Worm (Caenorhabditis elegans): ENCODE results near the gene T24H10.5.

The T24H10.5 gene

DNA sequence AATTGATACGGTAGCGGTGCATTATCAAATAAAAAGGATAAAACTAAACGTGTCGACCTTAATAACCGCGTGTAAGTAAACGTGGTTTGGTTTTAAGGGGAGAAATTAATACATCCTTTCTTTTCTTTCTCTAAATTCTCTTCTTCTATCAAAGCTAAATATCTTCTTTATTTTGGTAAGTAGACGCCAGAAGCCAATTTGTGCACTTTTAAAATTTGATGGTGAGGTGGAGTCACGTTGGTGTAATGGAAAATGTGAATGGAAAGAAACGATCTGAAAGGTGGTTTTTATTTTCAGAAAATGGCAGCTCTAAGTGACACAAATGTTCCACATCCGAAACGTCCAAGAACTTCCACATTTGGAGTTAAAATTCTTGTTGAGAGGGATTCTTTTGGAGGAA is at the start of gene T24H10.5:
TSS of gene T24H10.5 (plus strand) at position 301 of the 400 bp plus-strand sequence.
- TF ChIP-seq unc-86 (tag; optimal IDR thresholded peaks at IDR 0.05): no peak
- no peak for TF ChIP-seq efl-1 (optimal IDR thresholded peaks at IDR 0.05)
- peak in 1 of 2 experiments; percentile 48 for TF ChIP-seq efl-1 (GFP tag; optimal IDR thresholded peaks at IDR 0.05 in 1 of 2)
- no peak for TF ChIP-seq pag-3 (tag; optimal IDR thresholded peaks at IDR 0.05; ENCODE audit: borderline replicate concordance, insufficient read depth)
- TF ChIP-seq mdl-1 (tag; optimal IDR thresholded peaks at IDR 0.05): no peak
- TF ChIP-seq F16B12.6 (tag; optimal IDR thresholded peaks at IDR 0.05): no peak
- TF ChIP-seq irx-1 (tag; optimal IDR thresholded peaks at IDR 0.05): no peak

DNA sequence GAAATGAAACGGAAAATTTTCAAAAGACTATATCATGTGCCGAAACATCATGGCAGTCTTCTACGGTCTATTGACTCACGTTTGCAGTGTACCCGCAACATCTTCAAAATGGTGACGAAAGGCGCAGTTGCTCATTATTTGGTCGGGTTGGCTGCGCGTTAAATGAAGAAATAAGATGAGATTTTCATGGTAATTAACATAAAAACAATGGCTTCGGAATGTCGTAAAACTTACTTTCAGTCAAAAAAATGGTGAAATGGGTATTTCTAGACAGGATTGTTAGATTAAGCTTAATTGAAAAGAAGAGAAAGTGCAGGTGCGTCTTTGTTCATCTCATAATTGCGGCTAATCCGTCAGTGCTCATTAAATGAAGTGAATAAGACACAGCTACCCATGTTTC is 47.3 kb upstream of the T24H10.5 start, which contains the start of gene T24B8.7:
TSS of gene T24B8.7 (minus strand) at position 101 of the 400 bp plus-strand sequence.
- TF ChIP-seq aha-1 (tag; optimal IDR thresholded peaks at IDR 0.05): no peak
- TF ChIP-seq efl-1 (optimal IDR thresholded peaks at IDR 0.05): no peak
- peak in 1 of 2 experiments; percentile 71 for TF ChIP-seq efl-1 (GFP tag; optimal IDR thresholded peaks at IDR 0.05 in 1 of 2)

DNA sequence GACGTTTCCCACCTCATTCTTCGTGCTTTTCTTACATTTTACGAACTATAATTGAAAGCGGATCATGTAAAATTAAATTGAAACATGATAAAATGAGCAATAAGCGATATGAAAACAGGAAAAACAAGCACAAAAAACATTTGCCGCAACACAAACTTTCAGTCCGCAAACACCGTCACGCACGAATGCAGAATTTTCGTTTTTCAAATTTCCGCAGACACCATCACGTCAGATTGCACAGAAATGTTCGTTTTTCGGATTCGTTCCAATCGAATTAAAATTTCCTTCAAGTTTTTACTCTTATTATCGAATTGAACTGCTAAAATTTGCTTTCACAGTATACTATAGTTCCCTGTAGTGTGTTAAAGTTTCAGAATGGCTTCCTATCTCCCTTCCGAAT is 46.3 kb upstream of the T24H10.5 start, which contains the start of gene chmp-7:
TSS of gene chmp-7 (plus strand) at position 369 of the 400 bp plus-strand sequence.
- TF ChIP-seq mef-2 (tag; optimal IDR thresholded peaks at IDR 0.05): peak; percentile 16
- no peak for TF ChIP-seq ceh-63 (GFP tag; optimal IDR thresholded peaks at IDR 0.05)
- TF ChIP-seq egl-27 (tag; optimal IDR thresholded peaks at IDR 0.05): no peak
- TF ChIP-seq Y116A8C.19 (tag; optimal IDR thresholded peaks at IDR 0.05; ENCODE audit: borderline replicate concordance): no peak
- no peak for TF ChIP-seq nhr-28 (tag; optimal IDR thresholded peaks at IDR 0.05)
- TF ChIP-seq irx-1 (tag; optimal IDR thresholded peaks at IDR 0.05): peak; percentile 75
- peak; percentile 88 for TF ChIP-seq nhr-47 (tag; optimal IDR thresholded peaks at IDR 0.05)
- peak; percentile 82 for TF ChIP-seq fos-1 (tag; optimal IDR thresholded peaks at IDR 0.05)
- TF ChIP-seq nhr-71 (tag; optimal IDR thresholded peaks at IDR 0.05): peak; percentile 91
- peak; percentile 40 for TF ChIP-seq hpl-2 (GFP tag; optimal IDR thresholded peaks at IDR 0.05)
- peak; percentile 85 for TF ChIP-seq jun-1 (tag; optimal IDR thresholded peaks at IDR 0.05)
- TF ChIP-seq unc-130 (tag; optimal IDR thresholded peaks at IDR 0.05): peak; percentile 92
- peak; percentile 44; the same call in 1 of the 2 replicates for TF ChIP-seq mab-9 (GFP tag; IDR thresholded peaks at IDR 0.05)
- peak; percentile 79 for TF ChIP-seq C04F5.9 (tag; optimal IDR thresholded peaks at IDR 0.05)
- TF ChIP-seq tbx-2 (tag; optimal IDR thresholded peaks at IDR 0.05): peak; percentile 81
- TF ChIP-seq nhr-77 (tag; optimal IDR thresholded peaks at IDR 0.05): peak; percentile 81
- no peak for TF ChIP-seq tlp-1 (tag; optimal IDR thresholded peaks at IDR 0.05)
- TF ChIP-seq nhr-90 (tag; optimal IDR thresholded peaks at IDR 0.05; ENCODE audit: poor library complexity): peak; percentile 75
- no peak for TF ChIP-seq alr-1 (tag; optimal IDR thresholded peaks at IDR 0.05; ENCODE audit: borderline replicate concordance)
- TF ChIP-seq xbp-1 (tag; optimal IDR thresholded peaks at IDR 0.05): peak; percentile 79
- TF ChIP-seq fkh-4 (tag; optimal IDR thresholded peaks at IDR 0.05; ENCODE audit: borderline replicate concordance): no peak
- TF ChIP-seq swsn-7 (tag; optimal IDR thresholded peaks at IDR 0.05): peak; percentile 87
- peak; percentile 92 for TF ChIP-seq nhr-85 (tag)
- no peak for TF ChIP-seq C34B4.2 (tag; optimal IDR thresholded peaks at IDR 0.05)
- TF ChIP-seq dpl-1 (GFP tag; optimal IDR thresholded peaks at IDR 0.05): peak; percentile 87 to 90 (median 90)
- TF ChIP-seq nhr-20 (tag; optimal IDR thresholded peaks at IDR 0.05): peak; percentile 87
- TF ChIP-seq ceh-88 (GFP tag; IDR thresholded peaks at IDR 0.05): peak; percentile 57
- peak; percentile 75 for TF ChIP-seq lir-3 (tag; optimal IDR thresholded peaks at IDR 0.05; ENCODE audit: poor library complexity)
- TF ChIP-seq aly-2 (tag; optimal IDR thresholded peaks at IDR 0.05): peak; percentile 83
- peak; percentile 98 for TF ChIP-seq lin-14 (GFP tag; optimal IDR thresholded peaks at IDR 0.05)
- TF ChIP-seq pax-3 (tag; optimal IDR thresholded peaks at IDR 0.05): peak; percentile 27
- peak; percentile 61 for TF ChIP-seq lin-39 (tag; optimal IDR thresholded peaks at IDR 0.05)
- no peak for TF ChIP-seq unc-30 (tag; optimal IDR thresholded peaks at IDR 0.05)
- TF ChIP-seq vab-15 (tag; optimal IDR thresholded peaks at IDR 0.05): no peak
- no peak for TF ChIP-seq nhr-84 (tag; optimal IDR thresholded peaks at IDR 0.05)
- peak; percentile 50; the same call in 1 of the 2 replicates for TF ChIP-seq grh-1 (GFP tag; IDR thresholded peaks at IDR 0.05)
- TF ChIP-seq nhr-237 (tag; optimal IDR thresholded peaks at IDR 0.05): peak; percentile 30
- no peak for TF ChIP-seq aha-1 (tag; optimal IDR thresholded peaks at IDR 0.05)
- TF ChIP-seq isw-1 (GFP tag; IDR thresholded peaks at IDR 0.05): peak; percentile 80
- peak; percentile 22 for TF ChIP-seq ceh-8 (GFP tag; optimal IDR thresholded peaks at IDR 0.05)
- TF ChIP-seq lsy-2 (tag; optimal IDR thresholded peaks at IDR 0.05): peak; percentile 90 to 93
- peak; percentile 31 for TF ChIP-seq sox-4 (tag; optimal IDR thresholded peaks at IDR 0.05)

Data from whole organism, L1 larva.